Worm (Caenorhabditis elegans) whole organism, midembryonic: ENCODE data around the gene srj-52.

Experiments
- cog-1 ChIP-seq: sonication (generic microtip); optimal IDR thresholded peaks from 2 replicates; lab custom pipeline; 2016; ENCODE audit warnings: missing genetic modification characterization, missing compliant biosample characterization
- klf-2 ChIP-seq: fragments of 200-800 bp; sonication (Bioruptor generic); conservative IDR thresholded peaks from 2 replicates; pipeline ENCODE4 v1.3.6; 2022; ENCODE audit warnings: missing genetic modification reagents, missing genetic modification characterization, missing compliant biosample characterization
- ref-1 ChIP-seq: fragments of 200-800 bp; sonication (Bioruptor generic); conservative IDR thresholded peaks from 2 replicates; pipeline ENCODE4 v1.3.6; 2022; ENCODE audit warnings: missing genetic modification reagents, missing genetic modification characterization, missing compliant biosample characterization
- tab-1 ChIP-seq: fragments of 200-800 bp; sonication (Bioruptor generic); IDR thresholded peaks from 2 replicates; pipeline ENCODE4 v1.3.6; 2022; ENCODE audit warnings: missing genetic modification characterization, missing compliant biosample characterization
- ztf-23 ChIP-seq: fragments of 200-800 bp; sonication (Bioruptor generic); IDR thresholded peaks from 2 replicates; pipeline ENCODE4 v1.3.6; 2022; ENCODE audit warnings: missing genetic modification reagents, missing genetic modification characterization, missing compliant biosample characterization

- TF ChIP-seq cog-1 (tag; lab: Kevin White, UChicago): no peak
- TF ChIP-seq klf-2 (GFP tag; lab: Robert Waterston, UW): no peak
- no peak for TF ChIP-seq ztf-23 (GFP tag; lab: Robert Waterston, UW)
- TF ChIP-seq tab-1 (GFP tag; lab: Robert Waterston, UW): no peak
- TF ChIP-seq ref-1 (GFP tag; lab: Robert Waterston, UW): no peak
These were observed 1.2 kb downstream of the srj-52 start, which contains the start of gene srj-53 for ce11 chrV:694625-695024.
